Worm (Caenorhabditis elegans): ENCODE measurements around the gene F28H7.8.

DNA sequence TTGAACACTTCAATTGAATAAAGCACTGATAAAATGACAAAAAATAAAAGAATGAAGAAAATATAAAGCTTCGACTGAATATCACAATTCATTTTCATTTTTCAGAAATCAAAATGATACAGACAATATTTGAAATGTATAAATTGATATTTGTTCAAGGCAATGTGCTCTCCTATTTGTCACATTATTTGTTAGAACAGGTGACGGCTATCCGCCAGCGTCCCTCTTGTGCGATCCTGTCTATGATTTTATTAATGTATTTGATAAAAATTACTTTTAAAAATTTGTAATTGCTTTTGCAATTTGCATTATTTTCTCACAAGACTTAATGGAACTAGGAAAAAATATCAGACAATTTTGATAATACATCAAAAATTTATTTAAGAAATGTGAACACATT, 4.7 kb upstream of the F28H7.8 start, which contains the start of gene F28H7.7:
- TF ChIP-seq nhr-10 (tag; optimal IDR thresholded peaks at IDR 0.05) (no peak), nhr-12 (tag; optimal IDR thresholded peaks at IDR 0.05) (no peak), lin-13 (GFP tag; optimal IDR thresholded peaks at IDR 0.05) (no peak), fos-1 (tag; optimal IDR thresholded peaks at IDR 0.05) (no peak)

Measured in whole organism, L2 larva.